Worm (Caenorhabditis elegans) whole organism, L1 larva: ENCODE measurements around the gene fbxa-206.

Source experiments
- aha-1 ChIP-seq: fragments of 150-350 bp; optimal IDR thresholded peaks from 2 replicates; lab custom pipeline; 2014; ENCODE audit warnings: missing biosample characterization, missing genetic modification characterization
- egl-27 ChIP-seq, 2 experiments: fragments of 150-350 bp in 1 of 2; sonication (generic microtip); optimal IDR thresholded peaks; 3 replicates each; lab custom pipeline; 2017 to 2018; ENCODE audit warnings: missing biosample characterization in 2 of 2, missing genetic modification characterization in 2 of 2, missing genetic modification reagents in 2 of 2
- grh-1 ChIP-seq: fragments of 200-800 bp; sonication (Bioruptor generic); IDR thresholded peaks from 2 replicates; pipeline ENCODE4 v1.3.6; 2022; ENCODE audit warnings: missing genetic modification reagents, missing genetic modification characterization, missing compliant biosample characterization
- jun-1 ChIP-seq: fragments of 150-350 bp; optimal IDR thresholded peaks from 2 replicates; lab custom pipeline; 2014; ENCODE audit warnings: missing biosample characterization, missing genetic modification reagents, missing genetic modification characterization
- mdl-1 ChIP-seq, 2 experiments: fragments of 150-350 bp; optimal IDR thresholded peaks; 2 replicates each; lab custom pipeline; 2014 to 2017; ENCODE audit warnings: missing biosample characterization in 2 of 2, missing genetic modification characterization in 2 of 2, inconsistent platforms in 1 of 2
- nhr-237 ChIP-seq: fragments of 150-350 bp; optimal IDR thresholded peaks from 2 replicates; lab custom pipeline; 2014; ENCODE audit warnings: missing biosample characterization, missing genetic modification characterization
- snpc-4 ChIP-seq: fragments of 150-350 bp; optimal IDR thresholded peaks from 2 replicates; lab custom pipeline; 2014; ENCODE audit warnings: missing biosample characterization, missing genetic modification characterization
- ztf-11 ChIP-seq, 2 experiments: sonication (generic microtip); optimal IDR thresholded peaks; 2 replicates each; lab custom pipeline; 2016 to 2017; ENCODE audit warnings: missing genetic modification characterization in 2 of 2, missing biosample characterization in 1 of 2, missing compliant biosample characterization in 1 of 2

- TF ChIP-seq grh-1 (GFP tag; lab: Robert Waterston, UW) (no peak), egl-27 (tag; optimal IDR thresholded peaks at IDR 0.05; lab: Kevin White, UChicago) (no peak), snpc-4 (tag; lab: Kevin White, UChicago) (no peak), mdl-1 (tag; optimal IDR thresholded peaks at IDR 0.05; lab: Kevin White, UChicago) (no peak), aha-1 (tag; lab: Kevin White, UChicago) (no peak), nhr-237 (tag; lab: Kevin White, UChicago) (no peak), jun-1 (no peak), ztf-11 (tag; optimal IDR thresholded peaks at IDR 0.05; lab: Kevin White, UChicago) (no peak)
Measured at ce11 chrV:16911294-16911693, 7.0 kb downstream of the fbxa-206 start.
